Worm (Caenorhabditis elegans) whole organism, L4 larva: Measurements from ENCODE around the gene srx-9.

ENCODE experiments used
- egl-27 ChIP-seq: sonication (generic microtip); optimal IDR thresholded peaks from 3 replicates; lab custom pipeline; 2017; ENCODE audit warnings: missing biosample characterization, missing genetic modification reagents, missing genetic modification characterization
- egl-43 ChIP-seq: fragments of 200-800 bp; sonication (Bioruptor generic); IDR thresholded peaks from 2 replicates; pipeline ENCODE4 v1.3.6; 2022; ENCODE audit warnings: missing genetic modification reagents, missing genetic modification characterization, missing compliant biosample characterization
- fos-1 ChIP-seq: fragments of 150-350 bp; optimal IDR thresholded peaks from 2 replicates; lab custom pipeline; 2014; ENCODE audit warnings: missing biosample characterization, missing genetic modification characterization
- gei-8 ChIP-seq: fragments of 200-800 bp; sonication (Bioruptor generic); optimal IDR thresholded peaks from 2 replicates; lab custom pipeline; 2018; ENCODE audit warnings: mild to moderate bottlenecking, missing genetic modification characterization, missing compliant biosample characterization
- jun-1 ChIP-seq: fragments of 150-350 bp; optimal IDR thresholded peaks from 2 replicates; lab custom pipeline; 2014; ENCODE audit warnings: missing biosample characterization, missing genetic modification reagents, missing genetic modification characterization
- lin-13 ChIP-seq: fragments of 150-350 bp; optimal IDR thresholded peaks from 2 replicates; lab custom pipeline; 2014; ENCODE audit warnings: missing biosample characterization, missing genetic modification reagents, missing genetic modification characterization
- mep-1 ChIP-seq: fragments of 150-350 bp; sonication (generic microtip); optimal IDR thresholded peaks from 3 replicates; lab custom pipeline; 2014; ENCODE audit warnings: missing biosample characterization, missing genetic modification characterization
- nhr-11 ChIP-seq: fragments of 150-350 bp; optimal IDR thresholded peaks from 2 replicates; lab custom pipeline; 2014; ENCODE audit warnings: missing biosample characterization, missing genetic modification characterization
- nhr-237 ChIP-seq: sonication (generic microtip); optimal IDR thresholded peaks from 2 replicates; lab custom pipeline; 2017; ENCODE audit warnings: missing biosample characterization, missing genetic modification characterization
- nhr-42 ChIP-seq: fragments of 200-800 bp; sonication (Bioruptor generic); IDR thresholded peaks from 2 replicates; pipeline ENCODE4 v1.3.6; 2022; ENCODE audit warnings: missing genetic modification characterization, missing compliant biosample characterization
- nhr-76 ChIP-seq: fragments of 150-350 bp; optimal IDR thresholded peaks from 2 replicates; lab custom pipeline; 2014; ENCODE audit warnings: missing biosample characterization, missing genetic modification characterization
- rbr-2 ChIP-seq: sonication (generic microtip); optimal IDR thresholded peaks from 2 replicates; lab custom pipeline; 2016; ENCODE audit warnings: missing genotype, missing genetic modification characterization, missing compliant biosample characterization
- ztf-11 ChIP-seq: fragments of 150-350 bp; optimal IDR thresholded peaks from 2 replicates; lab custom pipeline; 2014; ENCODE audit warnings: missing biosample characterization, missing genetic modification characterization

DNA sequence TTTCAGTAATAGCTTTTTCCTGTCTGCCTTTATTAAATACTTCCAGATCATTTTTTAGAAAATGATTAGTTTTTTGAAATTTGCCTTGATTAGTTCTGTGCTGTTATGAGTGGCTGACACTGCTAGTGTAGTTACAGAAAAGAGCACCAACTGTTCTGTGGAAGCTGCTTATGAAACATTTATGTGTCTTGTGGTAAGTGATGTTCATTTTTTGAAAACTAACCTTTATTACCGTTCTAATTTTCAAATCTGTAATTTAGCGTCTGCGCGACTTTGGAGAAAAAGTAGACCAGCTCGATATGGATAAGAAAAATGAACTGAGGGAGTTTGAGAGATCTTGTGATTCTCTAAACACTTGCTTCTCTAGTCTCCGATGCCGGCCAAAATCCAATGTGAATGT lies 25.7 kb downstream of the srx-9 start, which contains the start of gene srj-14:
- no peak for TF ChIP-seq gei-8 (GFP tag; lab: Kevin White, UChicago)
- TF ChIP-seq mep-1 (tag; lab: Kevin White, UChicago): no peak
- TF ChIP-seq egl-43 (GFP tag; lab: Robert Waterston, UW): no peak
- TF ChIP-seq nhr-237 (tag; lab: Kevin White, UChicago): no peak
- TF ChIP-seq lin-13 (GFP tag; lab: Kevin White, UChicago): no peak
- no peak for TF ChIP-seq rbr-2 (tag; lab: Kevin White, UChicago)
- no peak for TF ChIP-seq nhr-76
- TF ChIP-seq nhr-11: no peak
- no peak for TF ChIP-seq nhr-42 (GFP tag; lab: Robert Waterston, UW)
- TF ChIP-seq fos-1 (tag; lab: Kevin White, UChicago): no peak
- TF ChIP-seq jun-1: no peak
- no peak for TF ChIP-seq ztf-11 (tag; lab: Kevin White, UChicago)
- TF ChIP-seq egl-27 (tag; lab: Kevin White, UChicago): no peak
